Fruit fly (Drosophila melanogaster) whole organism, pupa: Measurements from ENCODE around the gene Gdh.

Experiments
- CG15710 ChIP-seq: fragments of 200-800 bp; sonication (Bioruptor generic); optimal IDR thresholded peaks from 2 replicates; lab custom pipeline; 2018; ENCODE audit warnings: missing biosample characterization, mild to moderate bottlenecking, missing genetic modification characterization, moderate library complexity
- CG17806 ChIP-seq: fragments of 200-800 bp; sonication (Bioruptor generic); optimal IDR thresholded peaks from 2 replicates; lab custom pipeline; 2018; ENCODE audit warnings: missing biosample characterization, mild to moderate bottlenecking, missing genetic modification characterization, moderate library complexity
- CG34367 ChIP-seq: fragments of 200-800 bp; sonication (Bioruptor generic); optimal IDR thresholded peaks from 2 replicates; lab custom pipeline; 2018; ENCODE audit warnings: missing biosample characterization, mild to moderate bottlenecking, missing genetic modification characterization
- CG8159 ChIP-seq: fragments of 200-800 bp; sonication (Bioruptor generic); optimal IDR thresholded peaks from 3 replicates; lab custom pipeline; 2018; ENCODE audit warnings: missing biosample characterization, mild to moderate bottlenecking, missing genetic modification characterization, moderate library complexity
- CG8301 ChIP-seq: fragments of 200-800 bp; sonication (Bioruptor generic); optimal IDR thresholded peaks from 2 replicates; lab custom pipeline; 2018; ENCODE audit warnings: missing biosample characterization, mild to moderate bottlenecking, missing genetic modification characterization
- CG9948 ChIP-seq: fragments of 200-800 bp; sonication (Bioruptor generic); optimal IDR thresholded peaks from 2 replicates; lab custom pipeline; 2018; ENCODE audit warnings: missing biosample characterization, mild to moderate bottlenecking, missing genetic modification characterization, moderate library complexity
- Pif1A ChIP-seq: fragments of 200-800 bp; sonication (Bioruptor generic); optimal IDR thresholded peaks from 3 replicates; lab custom pipeline; 2016; ENCODE audit warnings: missing biosample characterization, missing genetic modification characterization
- Pif1B ChIP-seq: fragments of 200-800 bp; sonication (Bioruptor generic); optimal IDR thresholded peaks from 3 replicates; lab custom pipeline; 2016; ENCODE audit warnings: missing biosample characterization, missing genetic modification characterization
- Snoo ChIP-seq: fragments of 200-800 bp; sonication (Bioruptor generic); optimal IDR thresholded peaks from 3 replicates; lab custom pipeline; 2017; ENCODE audit warnings: missing biosample characterization, mild to moderate bottlenecking, missing genetic modification characterization, inconsistent platforms
- gl ChIP-seq: fragments of 200-800 bp; sonication (Bioruptor generic); optimal IDR thresholded peaks from 2 replicates; lab custom pipeline; 2018; ENCODE audit warnings: missing biosample characterization, mild to moderate bottlenecking, missing genetic modification characterization
- rn ChIP-seq: fragments of 200-800 bp; sonication (Bioruptor generic); IDR thresholded peaks from 2 replicates; pipeline ENCODE4 v1.3.6; 2022; ENCODE audit warnings: missing biosample characterization, missing genetic modification characterization

dm6 chr3R:23900092-23900491 is 42.8 kb downstream of the Gdh start:
- TF ChIP-seq Pif1B (GFP tag; lab: Kevin White, UChicago) (no peak), CG17806 (tag; lab: Kevin White, UChicago) (no peak), CG9948 (tag; lab: Kevin White, UChicago) (no peak), CG34367 (no peak), gl (tag; lab: Kevin White, UChicago) (no peak), CG8301 (tag; lab: Kevin White, UChicago) (no peak), CG8159 (tag; lab: Kevin White, UChicago) (no peak), Snoo (tag; lab: Kevin White, UChicago) (no peak), CG15710 (tag; lab: Kevin White, UChicago) (no peak), Pif1A (GFP tag; lab: Kevin White, UChicago) (no peak), rn (no peak)
